Worm (Caenorhabditis elegans): Measurements from ENCODE around the gene rbg-1.

The rbg-1 gene

ce11 chrX:14991280-14991679 is 7.9 kb downstream of the rbg-1 start, which contains the start of gene iglr-1:
iglr-1 (minus strand) TSS chrX:14991380.
- no peak for TF ChIP-seq tra-4 (tag; optimal IDR thresholded peaks at IDR 0.05)
- no peak for TF ChIP-seq ama-1 (optimal IDR thresholded peaks at IDR 0.05)
- TF ChIP-seq ets-7 (tag; optimal IDR thresholded peaks at IDR 0.05) = no peak
- TF ChIP-seq hmbx-1 (tag; optimal IDR thresholded peaks at IDR 0.05) = no peak
- TF ChIP-seq B0310.2 (tag; optimal IDR thresholded peaks at IDR 0.05) = no peak
- no peak for TF ChIP-seq pes-1 (GFP tag; IDR thresholded peaks at IDR 0.05)
- no peak for TF ChIP-seq scrt-1 (GFP tag; IDR thresholded peaks at IDR 0.05)
- no peak for TF ChIP-seq F13C5.2 (tag; optimal IDR thresholded peaks at IDR 0.05)
- TF ChIP-seq aly-1 (tag; optimal IDR thresholded peaks at IDR 0.05) = no peak
- TF ChIP-seq tbx-37 (GFP tag; conservative IDR thresholded peaks at IDR 0.05) = no peak
- no peak for TF ChIP-seq flt-1 (GFP tag; IDR thresholded peaks at IDR 0.05)
- TF ChIP-seq hnd-1 (tag; optimal IDR thresholded peaks at IDR 0.05) = no peak
- TF ChIP-seq hmg-4 (GFP tag; optimal IDR thresholded peaks at IDR 0.05) = no peak
- TF ChIP-seq ceh-36 (tag; optimal IDR thresholded peaks at IDR 0.05) = no peak
- no peak for TF ChIP-seq sea-1 (GFP tag; conservative IDR thresholded peaks at IDR 0.05)
- no peak for TF ChIP-seq tbx-11 (GFP tag; IDR thresholded peaks at IDR 0.05)
- TF ChIP-seq ceh-13 (GFP tag; optimal IDR thresholded peaks at IDR 0.05) = no peak

ce11 chrX:14993744-14994143 is 10.4 kb downstream of the rbg-1 start:
- TF ChIP-seq tbx-37 (GFP tag; conservative IDR thresholded peaks at IDR 0.05) = no peak
- no peak for TF ChIP-seq aly-1 (tag; optimal IDR thresholded peaks at IDR 0.05)
- no peak for TF ChIP-seq tra-4 (tag; optimal IDR thresholded peaks at IDR 0.05)
- no peak for TF ChIP-seq B0310.2 (tag; optimal IDR thresholded peaks at IDR 0.05)
- no peak for TF ChIP-seq pes-1 (GFP tag; IDR thresholded peaks at IDR 0.05)

ce11 chrX:14999101-14999500 is 15.8 kb downstream of the rbg-1 start, which contains the start of gene cutl-3:
cutl-3 (minus strand) TSS chrX:14999201.
- TF ChIP-seq hnd-1 (tag; optimal IDR thresholded peaks at IDR 0.05) (no peak), flt-1 (GFP tag; IDR thresholded peaks at IDR 0.05) (no peak), tbx-11 (GFP tag; IDR thresholded peaks at IDR 0.05) (no peak), tra-4 (tag; optimal IDR thresholded peaks at IDR 0.05) (no peak)

- no peak for TF ChIP-seq ama-1 (optimal IDR thresholded peaks at IDR 0.05)
- TF ChIP-seq sea-1 (GFP tag; conservative IDR thresholded peaks at IDR 0.05) = no peak
- TF ChIP-seq hnd-1 (tag; optimal IDR thresholded peaks at IDR 0.05) = no peak
- no peak for TF ChIP-seq aly-1 (tag; optimal IDR thresholded peaks at IDR 0.05)
- no peak for TF ChIP-seq hmbx-1 (tag; optimal IDR thresholded peaks at IDR 0.05)
- TF ChIP-seq F13C5.2 (tag; optimal IDR thresholded peaks at IDR 0.05) = no peak
- TF ChIP-seq tbx-37 (GFP tag; conservative IDR thresholded peaks at IDR 0.05) = no peak
- TF ChIP-seq ceh-13 (GFP tag; optimal IDR thresholded peaks at IDR 0.05) = no peak
- no peak for TF ChIP-seq flt-1 (GFP tag; IDR thresholded peaks at IDR 0.05)
- TF ChIP-seq tra-4 (tag; optimal IDR thresholded peaks at IDR 0.05) = no peak
- no peak for TF ChIP-seq pes-1 (GFP tag; IDR thresholded peaks at IDR 0.05)
- TF ChIP-seq hmg-4 (GFP tag; optimal IDR thresholded peaks at IDR 0.05) = no peak
- TF ChIP-seq ets-7 (tag; optimal IDR thresholded peaks at IDR 0.05) = no peak
- no peak for TF ChIP-seq ceh-36 (tag; optimal IDR thresholded peaks at IDR 0.05)
- no peak for TF ChIP-seq scrt-1 (GFP tag; IDR thresholded peaks at IDR 0.05)
- TF ChIP-seq tbx-11 (GFP tag; IDR thresholded peaks at IDR 0.05) = no peak
- no peak for TF ChIP-seq B0310.2 (tag; optimal IDR thresholded peaks at IDR 0.05)
These were observed 20.7 kb downstream of the rbg-1 start, which contains the start of gene slc-25A18.1 for ce11 chrX:15003891-15004550. slc-25A18.1 (minus strand) TSS chrX:15003941.

ce11 chrX:15006847-15007358 is 23.6 kb downstream of the rbg-1 start, which contains the start of gene ergi-2:
ergi-2 (minus strand) TSS chrX:15007308.
- no peak for TF ChIP-seq scrt-1 (GFP tag; IDR thresholded peaks at IDR 0.05)
- TF ChIP-seq ets-7 (tag; optimal IDR thresholded peaks at IDR 0.05) = no peak
- TF ChIP-seq hmg-4 (GFP tag; optimal IDR thresholded peaks at IDR 0.05) = no peak
- TF ChIP-seq ceh-36 (tag; optimal IDR thresholded peaks at IDR 0.05) = no peak
- TF ChIP-seq aly-1 (tag; optimal IDR thresholded peaks at IDR 0.05) = no peak
- TF ChIP-seq tbx-37 (GFP tag; conservative IDR thresholded peaks at IDR 0.05) = no peak
- no peak for TF ChIP-seq hnd-1 (tag; optimal IDR thresholded peaks at IDR 0.05)
- TF ChIP-seq sea-1 (GFP tag; conservative IDR thresholded peaks at IDR 0.05) = no peak

ce11 chrX:15008697-15009096 is 25.4 kb downstream of the rbg-1 start:
- no peak for TF ChIP-seq hmbx-1 (tag; optimal IDR thresholded peaks at IDR 0.05)
- TF ChIP-seq ceh-36 (tag; optimal IDR thresholded peaks at IDR 0.05) = no peak
- no peak for TF ChIP-seq tbx-11 (GFP tag; IDR thresholded peaks at IDR 0.05)
- no peak for TF ChIP-seq tbx-37 (GFP tag; conservative IDR thresholded peaks at IDR 0.05)
- no peak for TF ChIP-seq pes-1 (GFP tag; IDR thresholded peaks at IDR 0.05)
- no peak for TF ChIP-seq ets-7 (tag; optimal IDR thresholded peaks at IDR 0.05)
- TF ChIP-seq scrt-1 (GFP tag; IDR thresholded peaks at IDR 0.05) = no peak
- TF ChIP-seq ceh-13 (GFP tag; optimal IDR thresholded peaks at IDR 0.05) = no peak
- no peak for TF ChIP-seq hnd-1 (tag; optimal IDR thresholded peaks at IDR 0.05)
- TF ChIP-seq tra-4 (tag; optimal IDR thresholded peaks at IDR 0.05) = no peak

ce11 chrX:15010941-15011340 is 27.6 kb downstream of the rbg-1 start:
- TF ChIP-seq ceh-36 (tag; optimal IDR thresholded peaks at IDR 0.05) (no peak), hmg-4 (GFP tag; optimal IDR thresholded peaks at IDR 0.05) (no peak), scrt-1 (GFP tag; IDR thresholded peaks at IDR 0.05) (no peak), aly-1 (tag; optimal IDR thresholded peaks at IDR 0.05) (no peak), tra-4 (tag; optimal IDR thresholded peaks at IDR 0.05) (no peak), hnd-1 (tag; optimal IDR thresholded peaks at IDR 0.05) (no peak), hmbx-1 (tag; optimal IDR thresholded peaks at IDR 0.05) (no peak), F13C5.2 (tag; optimal IDR thresholded peaks at IDR 0.05) (no peak), ceh-13 (GFP tag; optimal IDR thresholded peaks at IDR 0.05) (no peak), ama-1 (optimal IDR thresholded peaks at IDR 0.05) (no peak), sea-1 (GFP tag; conservative IDR thresholded peaks at IDR 0.05) (no peak), pes-1 (GFP tag; IDR thresholded peaks at IDR 0.05) (no peak), B0310.2 (tag; optimal IDR thresholded peaks at IDR 0.05) (no peak), flt-1 (GFP tag; IDR thresholded peaks at IDR 0.05) (no peak), tbx-11 (GFP tag; IDR thresholded peaks at IDR 0.05) (no peak), tbx-37 (GFP tag; conservative IDR thresholded peaks at IDR 0.05) (no peak), ets-7 (tag; optimal IDR thresholded peaks at IDR 0.05) (no peak)

All from whole organism, early embryonic.